Worm (Caenorhabditis elegans) whole organism, late embryonic: Measurements from ENCODE around the gene cyp-23A1.

Experiments used
- F13H6.1 ChIP-seq: sonication (generic microtip); optimal IDR thresholded peaks from 2 replicates; lab custom pipeline; 2016; ENCODE audit warnings: missing genetic modification characterization, missing compliant biosample characterization
- K02D7.2 ChIP-seq: sonication (generic microtip); optimal IDR thresholded peaks from 2 replicates; lab custom pipeline; 2017; ENCODE audit warnings: mild to moderate bottlenecking, missing genetic modification characterization, missing compliant biosample characterization
- K09A11.1 ChIP-seq: sonication (generic microtip); optimal IDR thresholded peaks from 2 replicates; lab custom pipeline; 2017; ENCODE audit warnings: antibody characterized with exemption, mild to moderate bottlenecking, missing genetic modification characterization, missing compliant biosample characterization; ENCODE audit not compliant: insufficient read depth
- ceh-45 ChIP-seq: fragments of 200-800 bp; sonication (Bioruptor generic); IDR thresholded peaks from 2 replicates; pipeline ENCODE4 v1.3.6; 2022; ENCODE audit warnings: missing genetic modification reagents, missing genetic modification characterization, missing compliant biosample characterization
- dmd-4 ChIP-seq: sonication (generic microtip); optimal IDR thresholded peaks from 2 replicates; lab custom pipeline; 2016; ENCODE audit warnings: borderline replicate concordance, missing genetic modification characterization, missing compliant biosample characterization
- elt-2 ChIP-seq: sonication (generic microtip); optimal IDR thresholded peaks from 2 replicates; lab custom pipeline; 2016; ENCODE audit warnings: missing genetic modification reagents, missing genetic modification characterization, missing compliant biosample characterization
- fkh-10 ChIP-seq: fragments of 150-350 bp; optimal IDR thresholded peaks from 2 replicates; lab custom pipeline; 2014; ENCODE audit warnings: missing biosample characterization, missing genetic modification reagents, missing genetic modification characterization
- hlh-30 ChIP-seq: sonication (generic microtip); optimal IDR thresholded peaks from 2 replicates; lab custom pipeline; 2017; ENCODE audit warnings: antibody characterized with exemption, missing genetic modification characterization, missing compliant biosample characterization; ENCODE audit not compliant: insufficient read depth
- nhr-11 ChIP-seq: fragments of 150-350 bp; optimal IDR thresholded peaks from 2 replicates; lab custom pipeline; 2014; ENCODE audit warnings: missing biosample characterization, missing genetic modification characterization
- sox-4 ChIP-seq: sonication (generic microtip); optimal IDR thresholded peaks from 2 replicates; lab custom pipeline; 2017; ENCODE audit warnings: mild to moderate bottlenecking, missing genetic modification characterization, inconsistent platforms, missing compliant biosample characterization

ce11 chrII:4552088-4552487 is 40.1 kb downstream of the cyp-23A1 start:
- TF ChIP-seq nhr-11 (tag; lab: Kevin White, UChicago): no peak
- no peak for TF ChIP-seq K09A11.1 (tag; lab: Kevin White, UChicago)
- TF ChIP-seq K02D7.2 (tag; lab: Kevin White, UChicago): no peak
- peak; percentile 59 for TF ChIP-seq elt-2 (tag; lab: Kevin White, UChicago)
- TF ChIP-seq hlh-30 (tag; lab: Kevin White, UChicago): no peak
- no peak for TF ChIP-seq fkh-10 (GFP tag; lab: Kevin White, UChicago)
- TF ChIP-seq ceh-45: no peak
- no peak for TF ChIP-seq dmd-4 (tag; lab: Kevin White, UChicago)
- no peak for TF ChIP-seq F13H6.1
- TF ChIP-seq sox-4 (tag; lab: Kevin White, UChicago): no peak
